Worm (Caenorhabditis elegans) whole organism, young adult: ENCODE data around the gene srh-277.

Experiments
- F49E8.2 ChIP-seq: sonication (generic microtip); optimal IDR thresholded peaks from 3 replicates; lab custom pipeline; 2017; ENCODE audit warnings: missing genetic modification characterization, mild to moderate bottlenecking, missing compliant biosample characterization, antibody characterized with exemption, moderate library complexity; ENCODE audit not compliant: insufficient read depth
- Y56A3A.18 ChIP-seq: fragments of 200-800 bp; sonication (Bioruptor generic); IDR thresholded peaks from 2 replicates; pipeline ENCODE4 v1.3.6; 2022; ENCODE audit warnings: missing genetic modification reagents, missing genetic modification characterization, missing compliant biosample characterization
- ZK185.1 ChIP-seq: sonication (generic microtip); optimal IDR thresholded peaks from 2 replicates; lab custom pipeline; 2016; ENCODE audit warnings: mild to moderate bottlenecking, missing genetic modification characterization, missing compliant biosample characterization; ENCODE audit not compliant: poor library complexity, severe bottlenecking
- ama-1 ChIP-seq, 3 experiments: fragments of 150-350 bp in 1 of 3; sonication (generic microtip) in 2 of 3; optimal IDR thresholded peaks; 2 replicates each; lab custom pipeline; 2014 to 2018; ENCODE audit warnings: missing biosample characterization in 2 of 3, missing genetic modification characterization in 2 of 3, missing genetic modification reagents in 2 of 3
- ceh-40 ChIP-seq: fragments of 200-800 bp; sonication (Bioruptor generic); IDR thresholded peaks from 2 replicates; pipeline ENCODE4 v1.3.6; 2022; ENCODE audit warnings: missing genetic modification characterization, missing compliant biosample characterization
- ceh-91 ChIP-seq: fragments of 200-800 bp; sonication (Bioruptor generic); IDR thresholded peaks from 2 replicates; pipeline ENCODE4 v1.3.6; 2022; ENCODE audit warnings: missing genetic modification reagents, missing genetic modification characterization, missing compliant biosample characterization
- ets-4 ChIP-seq: fragments of 200-800 bp; sonication (Bioruptor generic); optimal IDR thresholded peaks from 2 replicates; lab custom pipeline; 2018; ENCODE audit warnings: mild to moderate bottlenecking, missing genetic modification characterization, missing compliant biosample characterization
- lsy-27 ChIP-seq: sonication (generic microtip); optimal IDR thresholded peaks from 2 replicates; lab custom pipeline; 2017; ENCODE audit warnings: missing genetic modification characterization, mild to moderate bottlenecking, missing compliant biosample characterization, antibody characterized with exemption, missing genotype, borderline replicate concordance; ENCODE audit not compliant: insufficient read depth
- mcd-1 ChIP-seq: fragments of 200-800 bp; sonication (Bioruptor generic); IDR thresholded peaks from 2 replicates; pipeline ENCODE4 v1.3.6; 2022; ENCODE audit warnings: missing genetic modification reagents, missing genetic modification characterization, missing compliant biosample characterization
- mxl-1 ChIP-seq: sonication (generic microtip); optimal IDR thresholded peaks from 2 replicates; lab custom pipeline; 2016; ENCODE audit warnings: missing genetic modification characterization, missing compliant biosample characterization
- nhr-179 ChIP-seq: sonication (generic microtip); optimal IDR thresholded peaks from 2 replicates; lab custom pipeline; 2016; ENCODE audit warnings: mild to moderate bottlenecking, missing genetic modification characterization, missing compliant biosample characterization
- repo-1 ChIP-seq: sonication (generic microtip); optimal IDR thresholded peaks from 2 replicates; lab custom pipeline; 2017; ENCODE audit warnings: mild to moderate bottlenecking, missing genetic modification characterization, missing compliant biosample characterization
- snpc-4 ChIP-seq, 5 experiments: fragments of 150-350 bp in 1 of 5; sonication (generic microtip) in 4 of 5; optimal IDR thresholded peaks; 2 replicates each; lab custom pipeline; 2014 to 2018; ENCODE audit warnings: missing genetic modification characterization in 5 of 5, missing biosample characterization in 3 of 5, antibody characterized with exemption in 2 of 5, mild to moderate bottlenecking in 2 of 5, missing compliant biosample characterization in 2 of 5, missing genotype in 2 of 5, moderate library complexity in 2 of 5, missing genetic modification reagents in 1 of 5

DNA sequence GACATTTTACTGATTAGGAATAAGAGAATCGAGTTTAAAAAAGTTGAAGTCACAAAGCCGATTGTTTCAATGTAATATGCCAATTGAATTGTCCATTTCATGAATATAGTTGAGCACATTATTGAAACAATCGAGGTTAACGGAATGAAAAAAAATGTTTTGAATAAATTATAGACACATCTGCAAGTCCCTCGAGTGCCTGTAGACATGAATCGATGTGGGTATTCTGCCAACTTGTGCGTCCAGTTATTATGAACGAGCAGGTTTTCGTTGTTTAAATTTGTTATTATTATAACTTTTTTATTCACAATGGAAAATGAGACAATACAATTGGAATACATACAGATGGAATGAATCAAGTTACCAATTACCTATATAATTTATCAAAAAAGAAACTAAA lies 24.6 kb upstream of the srh-277 start, which contains the start of gene str-99:
- no peak for TF ChIP-seq F49E8.2 (tag; lab: Kevin White, UChicago)
- no peak for TF ChIP-seq mxl-1 (tag; lab: Kevin White, UChicago)
- no peak for TF ChIP-seq ZK185.1 (tag; lab: Kevin White, UChicago)
- TF ChIP-seq lsy-27 (tag; lab: Kevin White, UChicago): no peak
- TF ChIP-seq Y56A3A.18 (GFP tag; lab: Robert Waterston, UW): no peak
- TF ChIP-seq ama-1 (optimal IDR thresholded peaks at IDR 0.05; lab: Kevin White, UChicago): no peak
- TF ChIP-seq ama-1 (GFP tag; optimal IDR thresholded peaks at IDR 0.05; lab: Kevin White, UChicago): no peak
- TF ChIP-seq mcd-1 (GFP tag; lab: Robert Waterston, UW): no peak
- TF ChIP-seq repo-1 (tag; lab: Kevin White, UChicago): no peak
- no peak for TF ChIP-seq nhr-179 (tag; lab: Kevin White, UChicago)
- no peak for TF ChIP-seq ets-4
- no peak for TF ChIP-seq ceh-40
- no peak for TF ChIP-seq snpc-4 (GFP tag; optimal IDR thresholded peaks at IDR 0.05; lab: Kevin White, UChicago)
- TF ChIP-seq snpc-4 (tag; optimal IDR thresholded peaks at IDR 0.05; lab: Kevin White, UChicago): no peak
- no peak for TF ChIP-seq ceh-91
